Fruit fly (Drosophila melanogaster) whole organism, embryonic: ENCODE data around the gene Nprl3.

Experiments used
- Ada2b ChIP-seq: fragments of 200-800 bp; sonication (Bioruptor generic); IDR thresholded peaks from 2 replicates; pipeline ENCODE4 v1.3.6; 2022; ENCODE audit warnings: missing biosample characterization, missing genetic modification characterization
- Adf1 ChIP-seq: fragments of 200-800 bp; sonication (Bioruptor generic); IDR thresholded peaks from 2 replicates; pipeline ENCODE4 v1.3.6; 2022; ENCODE audit warnings: missing biosample characterization, missing genetic modification characterization
- Bteb2 ChIP-seq: fragments of 200-800 bp; sonication (Bioruptor generic); optimal IDR thresholded peaks from 2 replicates; lab custom pipeline; 2016; ENCODE audit warnings: missing biosample characterization, missing genetic modification characterization
- CG11560 ChIP-seq: fragments of 200-800 bp; sonication (Bioruptor generic); IDR thresholded peaks from 3 replicates; pipeline ENCODE4 v1.3.6; 2022; ENCODE audit warnings: missing biosample characterization, missing genetic modification characterization
- CG12219 ChIP-seq: fragments of 200-800 bp; sonication (Bioruptor generic); optimal IDR thresholded peaks from 3 replicates; lab custom pipeline; 2018; ENCODE audit warnings: missing biosample characterization, mild to moderate bottlenecking, missing genetic modification characterization
- CG12236 ChIP-seq: fragments of 200-800 bp; sonication (Bioruptor generic); optimal IDR thresholded peaks from 2 replicates; lab custom pipeline; 2016; ENCODE audit warnings: missing biosample characterization, missing genetic modification characterization
- CG12744 ChIP-seq: fragments of 200-800 bp; sonication (Bioruptor generic); optimal IDR thresholded peaks from 2 replicates; lab custom pipeline; 2016; ENCODE audit warnings: missing biosample characterization, missing genetic modification characterization
- CG13624 ChIP-seq: fragments of 200-800 bp; sonication (Bioruptor generic); optimal IDR thresholded peaks from 2 replicates; lab custom pipeline; 2016; ENCODE audit warnings: missing biosample characterization, missing genetic modification characterization
- CG14965 ChIP-seq: fragments of 200-800 bp; sonication (Bioruptor generic); optimal IDR thresholded peaks from 2 replicates; lab custom pipeline; 2016; ENCODE audit warnings: missing biosample characterization, missing genetic modification characterization, borderline replicate concordance
- CG15514 ChIP-seq: fragments of 200-800 bp; sonication (Bioruptor generic); optimal IDR thresholded peaks from 3 replicates; lab custom pipeline; 2017; ENCODE audit warnings: missing biosample characterization, missing genetic modification characterization, mild to moderate bottlenecking, moderate library complexity, missing genetic modification reagents
- CG16863 ChIP-seq: fragments of 200-800 bp; sonication (Bioruptor generic); optimal IDR thresholded peaks from 3 replicates; lab custom pipeline; 2016; ENCODE audit warnings: missing biosample characterization, missing genetic modification characterization
- CG2875 ChIP-seq: fragments of 200-800 bp; sonication (Bioruptor generic); optimal IDR thresholded peaks from 2 replicates; lab custom pipeline; 2017; ENCODE audit warnings: missing biosample characterization, mild to moderate bottlenecking, missing genetic modification characterization, missing genetic modification reagents
- CG30403 ChIP-seq: fragments of 200-800 bp; sonication (Bioruptor generic); optimal IDR thresholded peaks from 3 replicates; lab custom pipeline; 2016; ENCODE audit warnings: missing biosample characterization, missing genetic modification characterization
- CG34422 ChIP-seq: fragments of 200-800 bp; sonication (Bioruptor generic); IDR thresholded peaks from 3 replicates; pipeline ENCODE4 v1.3.6; 2022; ENCODE audit warnings: missing biosample characterization, missing genetic modification characterization
- CG4328 ChIP-seq: fragments of 200-800 bp; sonication (Bioruptor generic); optimal IDR thresholded peaks from 3 replicates; lab custom pipeline; 2017; ENCODE audit warnings: missing biosample characterization, missing genetic modification reagents, missing genetic modification characterization
- CG6272 ChIP-seq: fragments of 200-800 bp; sonication (Bioruptor generic); IDR thresholded peaks from 2 replicates; pipeline ENCODE4 v1.3.6; 2022; ENCODE audit warnings: missing biosample characterization, missing genetic modification characterization
- CG6813 ChIP-seq: fragments of 200-800 bp; sonication (Bioruptor generic); optimal IDR thresholded peaks from 2 replicates; lab custom pipeline; 2017; ENCODE audit warnings: missing biosample characterization, missing genetic modification characterization, mild to moderate bottlenecking, moderate library complexity, missing genetic modification reagents
- CG7963 ChIP-seq: fragments of 200-800 bp; sonication (Bioruptor generic); IDR thresholded peaks from 3 replicates; pipeline ENCODE4 v1.3.6; 2022; ENCODE audit warnings: missing biosample characterization, missing genetic modification characterization; ENCODE audit not compliant: partially characterized antibody
- CTCF ChIP-seq: fragments of 200-800 bp; sonication (Bioruptor generic); optimal IDR thresholded peaks from 2 replicates; lab custom pipeline; 2017; ENCODE audit warnings: missing biosample characterization, mild to moderate bottlenecking, missing genetic modification characterization, moderate library complexity
- Chrac-16 ChIP-seq: fragments of 200-800 bp; sonication (Bioruptor generic); optimal IDR thresholded peaks from 3 replicates; lab custom pipeline; 2016; ENCODE audit warnings: missing biosample characterization, missing genetic modification characterization
- CkIIα-i1 ChIP-seq: fragments of 200-800 bp; sonication (Bioruptor generic); IDR thresholded peaks from 2 replicates; pipeline ENCODE4 v1.3.6; 2022; ENCODE audit warnings: missing biosample characterization, missing genetic modification characterization
- Dll ChIP-seq: fragments of 200-800 bp; sonication (Bioruptor generic); IDR thresholded peaks from 4 replicates; pipeline ENCODE4 v1.3.6; 2022; ENCODE audit warnings: missing biosample characterization, missing genetic modification characterization; ENCODE audit not compliant: partially characterized antibody
- Dref ChIP-seq: fragments of 200-800 bp; sonication (Bioruptor generic); IDR thresholded peaks from 2 replicates; pipeline ENCODE4 v1.3.6; 2022; ENCODE audit warnings: missing biosample characterization, missing genetic modification characterization
- GATAe ChIP-seq: fragments of 200-800 bp; sonication (Bioruptor generic); conservative IDR thresholded peaks from 2 replicates; pipeline ENCODE4 v1.3.6; 2022; ENCODE audit warnings: missing biosample characterization, missing genetic modification characterization
- H2.0 ChIP-seq: fragments of 200-800 bp; sonication (Bioruptor generic); IDR thresholded peaks from 2 replicates; pipeline ENCODE4 v1.3.6; 2022; ENCODE audit warnings: missing biosample characterization, missing genetic modification characterization
- Med ChIP-seq: fragments of 200-800 bp; sonication (Bioruptor generic); peaks from one replicate; lab custom pipeline; 2016; ENCODE audit warnings: missing biosample characterization, missing genetic modification characterization, mild to moderate bottlenecking, inconsistent platforms, moderate library complexity
- PHDP ChIP-seq: fragments of 200-800 bp; sonication (Bioruptor generic); optimal IDR thresholded peaks from 3 replicates; lab custom pipeline; 2018; ENCODE audit warnings: missing biosample characterization, mild to moderate bottlenecking, missing genetic modification characterization, moderate library complexity
- Rfx ChIP-seq: fragments of 200-800 bp; sonication (Bioruptor generic); IDR thresholded peaks from 2 replicates; pipeline ENCODE4 v1.3.6; 2022; ENCODE audit warnings: missing biosample characterization, missing genetic modification characterization
- Xrp1 ChIP-seq: fragments of 200-800 bp; sonication (Bioruptor generic); IDR thresholded peaks from 2 replicates; pipeline ENCODE4 v1.3.6; 2022; ENCODE audit warnings: missing biosample characterization, missing genetic modification characterization
- abd-A ChIP-seq: fragments of 200-800 bp; sonication (Bioruptor generic); optimal IDR thresholded peaks from 3 replicates; lab custom pipeline; 2019; ENCODE audit warnings: missing biosample characterization, mild to moderate bottlenecking, missing genetic modification characterization, moderate library complexity
- bbx ChIP-seq: fragments of 200-800 bp; sonication (Bioruptor generic); IDR thresholded peaks from 2 replicates; pipeline ENCODE4 v1.3.6; 2022; ENCODE audit warnings: missing biosample characterization, missing genetic modification characterization; ENCODE audit not compliant: partially characterized antibody
- crol ChIP-seq: fragments of 200-800 bp; sonication (Bioruptor generic); IDR thresholded peaks from 2 replicates; pipeline ENCODE4 v1.3.6; 2022; ENCODE audit warnings: missing biosample characterization, missing genetic modification characterization
- dan ChIP-seq: fragments of 200-800 bp; sonication (Bioruptor generic); IDR thresholded peaks from 2 replicates; pipeline ENCODE4 v1.3.6; 2022; ENCODE audit warnings: missing biosample characterization, missing genetic modification characterization
- disco-r ChIP-seq: fragments of 200-800 bp; sonication (Bioruptor generic); optimal IDR thresholded peaks from 2 replicates; lab custom pipeline; 2016; ENCODE audit warnings: missing biosample characterization, missing genetic modification characterization
- dpn ChIP-seq, 2 experiments: fragments of 200-800 bp; sonication (Bioruptor generic); optimal IDR thresholded peaks; 3 replicates each; lab custom pipeline; 2016; ENCODE audit warnings: missing biosample characterization in 2 of 2, missing genetic modification characterization in 2 of 2
- grau ChIP-seq: fragments of 200-800 bp; optimal IDR thresholded peaks from 3 replicates; lab custom pipeline; 2019; ENCODE audit warnings: missing biosample characterization, mild to moderate bottlenecking, missing genetic modification characterization, moderate library complexity
- gsb ChIP-seq: fragments of 200-800 bp; sonication (Bioruptor generic); IDR thresholded peaks from 2 replicates; pipeline ENCODE4 v1.3.6; 2022; ENCODE audit warnings: missing biosample characterization, missing genetic modification characterization
- lab ChIP-seq: fragments of 200-800 bp; sonication (Bioruptor generic); optimal IDR thresholded peaks from 3 replicates; lab custom pipeline; 2017; ENCODE audit warnings: missing biosample characterization, missing genetic modification characterization, mild to moderate bottlenecking, moderate library complexity, missing genetic modification reagents
- nerfin-2 ChIP-seq: fragments of 200-800 bp; sonication (Bioruptor generic); IDR thresholded peaks from 2 replicates; pipeline ENCODE4 v1.3.6; 2022; ENCODE audit warnings: missing biosample characterization, missing genetic modification characterization; ENCODE audit not compliant: partially characterized antibody
- nmo ChIP-seq: fragments of 200-800 bp; sonication (Bioruptor generic); optimal IDR thresholded peaks from 2 replicates; lab custom pipeline; 2018; ENCODE audit warnings: missing biosample characterization, mild to moderate bottlenecking, missing genetic modification characterization, moderate library complexity
- odd ChIP-seq: fragments of 200-800 bp; sonication (Bioruptor generic); optimal IDR thresholded peaks from 2 replicates; lab custom pipeline; 2017; ENCODE audit warnings: missing biosample characterization, mild to moderate bottlenecking, missing genetic modification characterization
- org-1 ChIP-seq: fragments of 200-800 bp; sonication (Bioruptor generic); optimal IDR thresholded peaks from 2 replicates; lab custom pipeline; 2017; ENCODE audit warnings: missing biosample characterization, missing genetic modification characterization
- pita ChIP-seq: fragments of 200-800 bp; sonication (Bioruptor generic); optimal IDR thresholded peaks from 2 replicates; lab custom pipeline; 2017; ENCODE audit warnings: missing biosample characterization, mild to moderate bottlenecking, missing genetic modification characterization
- psq ChIP-seq: fragments of 200-800 bp; sonication (Bioruptor generic); optimal IDR thresholded peaks from 2 replicates; lab custom pipeline; 2017; ENCODE audit warnings: missing biosample characterization, missing genetic modification characterization
- ranshi ChIP-seq: fragments of 200-800 bp; sonication (Bioruptor generic); IDR thresholded peaks from 2 replicates; pipeline ENCODE4 v1.3.6; 2022; ENCODE audit warnings: missing biosample characterization, missing genetic modification characterization
- repo ChIP-seq: fragments of 200-800 bp; sonication (Bioruptor generic); optimal IDR thresholded peaks from 2 replicates; lab custom pipeline; 2016; ENCODE audit warnings: missing biosample characterization, missing genetic modification characterization
- row ChIP-seq: fragments of 200-800 bp; sonication (Bioruptor generic); IDR thresholded peaks from 3 replicates; pipeline ENCODE4 v1.3.6; 2022; ENCODE audit warnings: missing biosample characterization, missing genetic modification characterization
- unpg ChIP-seq: fragments of 200-800 bp; sonication (Bioruptor generic); optimal IDR thresholded peaks from 3 replicates; lab custom pipeline; 2018; ENCODE audit warnings: missing biosample characterization, mild to moderate bottlenecking, missing genetic modification characterization, moderate library complexity
- vvl ChIP-seq: fragments of 200-800 bp; sonication (Bioruptor generic); IDR thresholded peaks from 2 replicates; pipeline ENCODE4 v1.3.6; 2022; ENCODE audit warnings: missing biosample characterization, missing genetic modification characterization

The Nprl3 gene

dm6 chr3L:14031171-14032126 is 29.8 kb upstream of the Nprl3 start, which contains the start of the genes CG6650 and endos:
Gene CG6650, plus strand, starts transcription at chr3L:14031450.
Gene endos, minus strand, starts transcription at chr3L:14031706.
- TF ChIP-seq nmo (GFP tag; lab: Kevin White, UChicago), result peak; percentile 58
- no peak for TF ChIP-seq CG6272
- TF ChIP-seq org-1 (GFP tag; lab: Kevin White, UChicago), result no peak
- TF ChIP-seq odd (GFP tag; lab: Kevin White, UChicago), result no peak
- TF ChIP-seq lab (GFP tag; lab: Kevin White, UChicago), result peak; percentile 43
- TF ChIP-seq grau (tag; lab: Kevin White, UChicago), result peak; percentile 45
- peak; percentile 54 for TF ChIP-seq vvl (GFP tag; lab: Robert Waterston, UW)
- TF ChIP-seq CG16863 (GFP tag; lab: Kevin White, UChicago), result no peak
- TF ChIP-seq Bteb2, result no peak
- no peak for TF ChIP-seq GATAe (GFP tag; lab: Robert Waterston, UW)
- peak; percentile 56 for TF ChIP-seq pita
- TF ChIP-seq gsb (GFP tag; lab: Robert Waterston, UW), result no peak
- TF ChIP-seq unpg, result no peak
- no peak for TF ChIP-seq CG12236 (GFP tag; lab: Kevin White, UChicago)
- no peak for TF ChIP-seq CG11560
- no peak for TF ChIP-seq Ada2b
- TF ChIP-seq CG12219 (GFP tag; lab: Kevin White, UChicago), result no peak
- no peak for TF ChIP-seq CG2875 (GFP tag; lab: Kevin White, UChicago)
- peak; percentile 91 for TF ChIP-seq Dref (GFP tag; lab: Robert Waterston, UW)
- no peak for TF ChIP-seq abd-A (tag; lab: Kevin White, UChicago)
- TF ChIP-seq CG13624 (GFP tag; lab: Kevin White, UChicago), result peak; percentile 4
- TF ChIP-seq CG34422 (GFP tag; lab: Robert Waterston, UW), result 0 out of 3 replicates have a peak, but pooled peaks have one; percentile 30
- TF ChIP-seq Dll, result peak; percentile 85
- peak; percentile 71 for TF ChIP-seq bbx (GFP tag; lab: Robert Waterston, UW)
- TF ChIP-seq CkIIα-i1, result no peak
- peak; percentile 47 for TF ChIP-seq CG15514 (GFP tag; lab: Kevin White, UChicago)
- TF ChIP-seq CG4328, result peak; percentile 66
- no peak for TF ChIP-seq H2.0
- peak; percentile 70 for TF ChIP-seq row (GFP tag; lab: Robert Waterston, UW)
- peak; percentile 18 for TF ChIP-seq Chrac-16
- TF ChIP-seq Rfx (GFP tag; lab: Robert Waterston, UW), result peak; percentile 47
- TF ChIP-seq crol (GFP tag; lab: Robert Waterston, UW), result no peak
- TF ChIP-seq CG7963, result peak; percentile 77
- peak; percentile 42 for TF ChIP-seq PHDP (tag; lab: Kevin White, UChicago)
- no peak for TF ChIP-seq CG14965 (GFP tag; lab: Kevin White, UChicago)
- TF ChIP-seq Adf1, result no peak
- TF ChIP-seq nerfin-2 (GFP tag; lab: Robert Waterston, UW), result peak; percentile 75
- TF ChIP-seq CG30403 (GFP tag; lab: Kevin White, UChicago), result peak; percentile 39
- TF ChIP-seq Med (GFP tag; lab: Kevin White, UChicago), result peak; percentile 45
- TF ChIP-seq CG6813 (GFP tag; lab: Kevin White, UChicago), result no peak
- no peak for TF ChIP-seq CG12744 (GFP tag; lab: Kevin White, UChicago)
- TF ChIP-seq disco-r (GFP tag; lab: Kevin White, UChicago), result no peak
- TF ChIP-seq ranshi (GFP tag; lab: Robert Waterston, UW), result no peak
- 0 out of 2 replicates have a peak, but pooled peaks have one; percentile 5 for TF ChIP-seq Xrp1 (GFP tag; lab: Robert Waterston, UW)
- TF ChIP-seq dan (GFP tag; lab: Robert Waterston, UW), result no peak
- TF ChIP-seq repo, result no peak
- TF ChIP-seq dpn (GFP tag; optimal IDR thresholded peaks at IDR 0.05; lab: Kevin White, UChicago), result peak in 1 of 2 experiments; percentile 14
- no peak for TF ChIP-seq CTCF (GFP tag; lab: Kevin White, UChicago)
- peak; percentile 24 for TF ChIP-seq psq
